Fruit fly (Drosophila melanogaster) whole organism, larva: ENCODE results near the gene Dlip2.
A peak's percentile ranks its signal among the peaks of the same experiment; 100 is the strongest.

Experiments used
- noc ChIP-seq: fragments of 200-800 bp; sonication (Bioruptor generic); optimal IDR thresholded peaks from 3 replicates; lab custom pipeline; 2019; ENCODE audit warnings: missing biosample characterization, mild to moderate bottlenecking, missing genetic modification characterization, moderate library complexity

The Dlip2 gene

DNA sequence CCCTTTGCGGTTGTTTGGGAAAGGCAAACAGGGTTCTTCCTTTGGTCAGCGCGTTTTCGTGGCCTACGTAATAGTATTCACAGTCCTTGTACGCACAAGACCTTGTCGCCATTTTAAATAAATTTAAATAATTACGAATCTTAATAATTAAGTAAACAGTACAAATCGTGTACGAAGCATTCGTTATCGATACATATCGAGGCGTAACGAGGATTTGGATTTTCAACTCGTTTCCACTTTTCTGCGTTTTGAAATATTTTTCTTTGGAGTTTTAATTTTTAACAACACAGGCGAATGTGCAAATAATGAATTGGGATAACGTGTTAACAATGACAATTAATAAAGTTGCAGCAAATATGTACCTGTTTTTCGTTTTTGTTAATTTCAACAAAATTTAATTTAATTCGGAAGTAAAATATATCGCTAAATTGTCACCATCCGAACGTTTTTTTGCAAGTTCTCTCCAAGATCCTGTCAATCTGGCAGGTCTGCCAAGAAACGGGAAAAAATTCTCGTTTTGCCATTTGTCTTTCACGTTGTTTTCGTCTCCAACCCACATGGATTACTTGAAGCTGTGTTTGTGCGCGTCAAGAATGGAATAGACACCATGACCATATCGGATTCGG, at the start of gene Dlip2, which contains the start of gene rpk:
TSS of gene Dlip2 (minus strand) at position 199 of the 626 bp plus-strand sequence.
TSS of gene rpk (plus strand) at position 525 of the 626 bp plus-strand sequence.
- no peak for TF ChIP-seq noc (tag; lab: Kevin White, UChicago)

DNA sequence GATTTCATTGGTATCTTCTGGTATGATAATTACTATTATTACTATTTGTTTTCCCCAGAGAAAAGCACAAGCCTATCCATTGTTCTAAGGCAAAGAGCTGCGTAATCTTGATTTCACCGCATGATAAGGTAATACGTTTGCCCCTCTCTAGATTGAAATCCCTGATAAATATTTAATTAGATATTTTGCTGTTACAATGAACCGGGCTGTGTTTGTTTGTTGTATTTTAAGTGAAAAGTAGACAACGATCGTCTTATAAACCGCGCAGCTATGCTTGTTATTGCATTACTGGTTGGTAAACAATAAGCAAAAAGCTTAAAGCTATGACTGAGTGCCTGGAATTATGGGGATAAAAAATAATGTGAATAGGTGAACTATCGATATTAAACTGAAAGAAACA, 49.4 kb upstream of the Dlip2 start:
- TF ChIP-seq noc (tag; lab: Kevin White, UChicago), result no peak

DNA sequence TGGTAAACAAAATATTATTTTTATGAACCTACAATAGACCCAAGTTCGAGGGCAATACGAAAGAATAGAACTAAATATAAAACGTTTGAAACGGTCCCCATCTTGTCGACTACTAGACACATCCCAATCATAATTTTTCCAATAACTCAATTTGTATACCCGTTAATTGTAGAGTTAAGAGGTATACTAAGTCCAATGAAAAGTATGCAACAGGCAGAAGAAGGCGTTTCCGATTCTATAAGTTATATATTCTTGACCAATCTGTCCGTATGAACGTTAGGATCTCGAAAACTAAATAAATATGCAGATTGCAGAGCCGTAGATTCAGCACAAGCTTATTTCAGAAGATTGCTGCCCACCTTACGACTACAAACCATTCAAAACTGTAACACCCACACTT, 45.1 kb upstream of the Dlip2 start, which contains the start of gene CG33927:
TSS of gene CG33927 (minus strand) at position 101 of the 400 bp plus-strand sequence.
- no peak for TF ChIP-seq noc (tag; lab: Kevin White, UChicago)

DNA sequence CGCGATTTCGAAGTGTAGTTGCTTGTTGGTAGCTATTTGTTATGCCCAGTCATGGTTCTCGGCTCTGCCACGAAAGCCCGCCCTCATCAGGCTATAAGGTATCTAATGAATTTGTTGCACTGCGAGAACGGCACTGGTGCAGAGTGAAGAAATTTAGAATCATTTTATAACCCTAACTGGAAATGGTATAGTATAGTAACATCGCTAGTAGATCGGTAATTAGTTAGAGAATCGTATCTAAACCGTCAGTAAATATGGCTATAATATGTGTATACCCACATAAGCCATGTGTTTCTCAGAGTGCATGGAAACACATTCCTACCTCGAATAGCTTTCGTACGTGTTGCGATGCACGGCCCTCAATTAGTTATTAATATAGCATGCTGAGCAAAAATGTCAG, 41.8 kb upstream of the Dlip2 start:
- no peak for TF ChIP-seq noc (tag; lab: Kevin White, UChicago)

DNA sequence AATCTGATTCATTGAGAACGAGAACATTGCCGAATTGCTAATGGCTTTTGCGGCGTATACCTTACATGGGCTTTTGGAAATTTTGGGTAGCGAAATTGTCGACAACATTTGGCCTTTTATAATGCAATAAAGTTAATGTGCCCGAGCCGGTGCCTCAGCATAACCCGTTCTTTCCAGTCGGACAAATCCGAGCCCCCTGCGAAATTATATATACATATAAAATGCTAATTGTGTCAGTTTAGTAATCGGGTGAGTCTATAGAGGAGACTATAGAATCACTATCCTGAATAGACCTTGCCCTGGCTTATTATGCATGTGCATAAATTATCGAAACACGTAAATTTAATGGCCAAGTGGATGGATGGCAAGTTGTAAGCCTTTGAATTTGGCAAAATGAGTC, 32.9 kb upstream of the Dlip2 start:
- TF ChIP-seq noc (tag; lab: Kevin White, UChicago), result no peak

DNA sequence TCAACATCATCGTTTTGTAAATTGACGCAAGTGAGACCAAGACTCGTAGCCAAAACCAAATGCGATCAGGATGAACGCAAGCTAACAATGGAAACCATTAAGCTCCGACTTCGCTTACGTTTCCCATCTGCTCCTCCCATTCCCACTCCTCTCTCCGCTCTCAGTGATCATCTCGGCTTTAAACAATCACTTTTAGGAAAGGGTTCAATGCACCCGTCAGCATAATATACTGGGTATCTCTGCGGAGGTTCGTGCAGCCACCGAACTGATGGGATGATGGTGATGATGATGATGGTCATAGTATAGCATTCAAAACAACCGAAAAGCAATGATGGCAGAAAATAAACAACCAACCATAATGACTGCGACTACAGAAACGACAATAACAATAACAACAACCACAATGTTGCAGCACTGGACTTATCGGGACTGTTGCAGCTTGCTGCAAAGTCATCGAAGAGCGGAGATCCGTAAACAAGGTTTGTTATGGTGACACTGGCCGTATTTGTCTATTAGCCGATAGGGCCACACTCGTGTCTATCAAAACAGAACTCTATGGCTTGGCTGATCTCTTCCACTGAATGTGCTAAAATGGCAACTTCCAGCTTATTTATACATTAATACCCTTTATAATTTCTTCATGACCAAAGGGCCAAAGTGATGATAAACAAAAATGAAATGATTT, 31.7 kb upstream of the Dlip2 start:
- no peak for TF ChIP-seq noc (tag; lab: Kevin White, UChicago)

DNA sequence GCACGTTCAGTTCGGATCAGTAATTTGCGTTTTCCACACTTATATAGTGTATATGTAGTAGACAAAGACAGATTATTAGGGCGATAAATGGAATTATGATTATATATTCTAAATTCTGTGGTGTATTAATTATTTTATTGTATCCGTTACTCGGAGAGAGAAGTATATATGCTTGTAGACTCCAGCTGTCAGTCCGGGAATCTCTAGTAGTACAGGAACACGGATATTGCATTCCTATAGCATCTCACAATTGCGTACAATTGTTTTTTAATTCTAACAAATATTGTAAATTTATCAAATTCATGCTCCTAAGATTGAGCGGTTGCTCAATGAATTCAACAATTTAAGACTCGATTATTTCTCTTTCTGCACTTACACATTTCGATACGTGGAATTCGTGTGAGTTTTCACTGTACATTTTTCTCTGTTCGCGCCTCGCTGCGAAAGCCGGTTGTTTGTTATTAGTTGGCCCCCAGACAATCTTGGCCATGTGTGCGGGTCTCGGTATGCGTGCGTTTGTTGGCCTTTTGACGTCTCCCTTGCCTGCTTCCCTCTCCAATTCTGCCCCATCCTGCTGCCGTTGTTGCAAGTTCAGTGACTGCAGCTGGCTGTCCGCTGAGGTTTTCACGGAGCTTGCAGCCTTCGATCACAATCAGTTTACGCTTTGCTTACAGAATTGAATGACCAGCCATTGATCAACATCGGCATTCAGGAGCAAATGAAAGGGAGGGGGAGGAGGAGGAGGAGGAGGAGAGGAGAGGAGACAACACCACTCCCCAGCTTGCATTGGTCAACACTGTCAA, 22.1 kb upstream of the Dlip2 start:
- no peak for TF ChIP-seq noc (tag; lab: Kevin White, UChicago)

DNA sequence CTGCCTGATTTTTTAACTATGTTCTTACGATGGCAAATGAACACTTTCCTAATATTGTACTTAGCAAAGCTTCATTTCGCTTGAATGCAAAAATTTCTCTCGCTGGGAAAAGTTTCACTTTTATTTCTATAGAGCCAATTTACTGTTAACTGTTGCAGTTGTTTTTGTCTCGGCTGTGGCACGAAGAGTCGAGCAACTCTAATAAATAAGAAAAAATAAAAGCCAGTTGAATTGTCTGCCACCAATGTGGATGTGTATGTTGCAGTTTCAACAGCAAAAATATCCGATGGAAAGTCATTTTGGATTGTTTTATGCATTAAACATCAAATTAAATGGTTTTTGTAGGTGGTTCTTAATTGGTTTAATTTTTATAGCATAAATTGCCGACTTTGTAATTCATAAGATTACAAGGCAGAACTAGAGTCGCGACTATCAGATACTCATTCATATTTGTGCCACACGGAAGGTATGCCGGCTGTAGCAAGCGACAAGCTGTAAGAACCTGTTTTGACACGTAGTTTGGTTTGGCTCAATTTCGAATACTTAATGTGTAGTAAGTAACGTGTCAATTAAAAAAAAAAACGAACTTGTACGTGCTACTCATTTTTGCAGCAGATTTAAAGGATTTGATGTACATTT, 20.7 kb upstream of the Dlip2 start:
- no peak for TF ChIP-seq noc (tag; lab: Kevin White, UChicago)

DNA sequence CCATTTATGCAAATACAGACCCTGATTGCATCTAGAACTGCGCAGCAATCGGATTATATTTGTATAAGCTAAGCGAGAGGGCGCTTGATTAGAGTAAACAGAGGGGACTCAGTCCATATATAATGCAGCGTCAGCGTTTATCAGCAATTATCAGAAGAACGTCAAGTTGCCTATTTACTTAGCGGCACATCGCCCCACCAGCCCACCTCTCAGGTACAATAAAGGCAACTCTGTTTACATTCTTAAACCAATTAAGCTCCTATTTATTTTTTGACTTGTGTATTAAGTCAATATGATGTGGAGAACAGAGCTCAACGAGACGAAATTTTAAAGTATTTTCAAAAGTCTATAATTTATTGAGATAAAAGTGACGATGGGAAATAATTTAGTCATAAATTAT, 19.5 kb upstream of the Dlip2 start:
- peak; percentile 35 for TF ChIP-seq noc (tag; lab: Kevin White, UChicago)

DNA sequence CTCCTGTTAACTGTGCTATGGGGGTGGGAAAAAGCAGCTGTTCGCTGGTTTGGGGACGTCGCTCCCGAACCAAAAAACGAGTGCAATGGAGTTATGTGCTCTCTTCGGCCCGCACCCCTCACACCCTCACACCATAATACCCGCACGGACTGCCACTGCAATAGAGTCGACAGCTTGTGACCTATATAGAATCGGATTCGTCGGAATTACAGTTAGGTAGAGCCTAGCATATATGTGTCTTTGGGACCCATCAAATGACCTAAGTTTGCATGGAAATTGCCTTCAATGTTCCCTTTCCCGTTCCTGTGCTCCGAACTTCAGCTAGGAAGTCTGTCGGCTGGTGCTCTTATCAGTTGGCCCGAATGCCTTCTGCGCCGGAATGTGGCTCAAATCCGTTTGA, 18.7 kb upstream of the Dlip2 start:
- no peak for TF ChIP-seq noc (tag; lab: Kevin White, UChicago)

DNA sequence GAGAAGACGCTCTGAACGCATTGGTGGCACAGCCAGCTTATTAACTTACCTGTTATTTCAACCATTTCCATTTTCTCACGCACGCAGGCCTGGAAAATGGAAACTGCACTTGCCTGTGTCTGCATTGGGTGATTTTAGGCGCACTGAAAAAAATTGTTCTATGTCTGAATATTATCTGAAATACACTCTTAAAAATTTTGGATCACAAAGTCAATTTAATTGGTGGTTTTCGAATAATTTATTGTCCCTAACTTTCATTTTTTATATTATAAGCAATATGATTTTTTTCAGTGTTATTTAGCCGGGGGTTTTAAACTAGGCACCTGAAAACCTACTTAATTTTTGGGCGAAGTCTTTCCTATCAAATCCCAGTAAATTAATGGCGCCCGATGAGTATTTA, 17.6 kb upstream of the Dlip2 start:
- TF ChIP-seq noc (tag; lab: Kevin White, UChicago), result peak; percentile 34

DNA sequence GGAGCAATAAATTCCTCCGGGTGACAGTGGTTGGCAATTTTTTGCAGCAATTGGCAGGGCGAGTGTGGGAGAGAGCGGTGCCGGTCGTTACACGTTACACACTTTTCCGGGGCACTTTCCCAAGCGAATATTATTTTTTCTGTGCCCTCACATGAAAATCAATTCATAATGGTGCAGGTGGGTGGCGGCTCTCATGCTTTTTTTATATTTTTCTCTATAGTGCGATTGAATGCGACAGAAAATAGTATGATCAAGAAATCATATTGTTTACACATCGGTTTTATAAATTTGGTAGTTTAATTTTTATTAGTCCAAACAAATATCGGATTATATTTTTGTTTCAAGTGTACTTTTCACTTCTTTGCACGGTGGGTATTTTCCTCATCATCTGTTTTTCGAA, 16.2 kb upstream of the Dlip2 start:
- no peak for TF ChIP-seq noc (tag; lab: Kevin White, UChicago)

DNA sequence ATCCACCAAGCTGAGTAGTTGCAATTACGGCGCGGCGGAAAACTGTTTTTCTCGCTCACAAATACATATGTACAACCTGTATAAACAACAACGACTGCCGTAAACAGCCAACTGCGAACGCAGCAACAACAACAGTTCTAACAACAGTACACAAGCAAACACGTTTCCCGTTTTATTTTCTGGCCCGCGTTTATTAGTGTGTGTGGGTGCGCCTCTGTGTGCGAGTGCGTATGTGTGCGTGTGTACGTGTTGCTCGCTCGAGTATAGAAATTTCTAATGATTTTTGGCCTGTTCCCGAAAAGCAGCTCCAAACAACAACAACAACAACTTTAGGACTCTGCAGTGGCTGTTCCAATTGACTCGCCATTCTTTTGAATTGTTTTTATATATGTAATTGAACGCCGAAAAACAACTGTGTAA, 14.5 kb upstream of the Dlip2 start:
- TF ChIP-seq noc (tag; lab: Kevin White, UChicago), result no peak

DNA sequence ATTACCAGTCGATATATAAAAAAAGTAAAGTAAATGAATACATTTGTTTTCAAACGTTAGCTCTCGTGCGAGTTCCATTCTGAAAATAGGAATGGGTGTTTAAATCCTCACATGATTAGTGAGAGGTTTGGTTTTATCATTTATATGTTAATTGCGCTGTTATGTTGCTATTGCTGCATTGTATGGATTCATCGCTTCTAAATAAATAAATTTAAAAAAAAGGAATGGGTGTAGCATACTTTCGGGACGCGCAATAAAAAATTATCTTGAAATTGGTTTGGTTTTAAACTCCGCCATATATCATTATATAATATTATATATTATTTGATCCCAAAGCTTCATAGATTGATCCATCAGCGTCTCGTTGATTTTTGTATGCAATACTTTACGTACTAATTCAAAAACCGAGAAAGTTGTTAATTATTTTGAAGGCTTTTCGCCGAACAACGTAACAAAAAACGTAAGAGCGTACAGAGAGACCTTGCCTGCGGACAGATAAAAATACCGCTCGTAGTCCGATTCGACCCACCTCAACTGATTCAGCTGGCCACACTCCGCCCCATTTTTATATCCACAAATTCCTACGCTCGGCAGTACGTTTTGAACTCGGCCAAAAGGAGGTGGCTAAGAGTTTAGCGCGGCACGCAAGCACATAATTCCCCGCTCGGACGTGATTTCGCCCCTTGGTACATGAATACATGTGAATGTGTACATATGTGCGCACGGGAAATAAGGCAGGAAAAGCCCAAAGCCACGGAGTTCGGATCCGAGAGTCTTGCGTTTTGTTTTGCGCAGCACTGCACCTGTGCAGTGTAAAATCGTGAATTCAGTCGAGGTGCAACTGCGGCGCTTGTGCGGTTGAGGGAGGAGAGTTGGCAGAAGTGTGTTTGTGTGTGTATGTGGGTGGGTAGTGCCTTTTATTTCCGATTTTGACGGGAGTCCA, 13.8 kb upstream of the Dlip2 start, which contains the start of gene smash:
TSS of gene smash (plus strand) at position 589 of the 943 bp plus-strand sequence.
- TF ChIP-seq noc (tag; lab: Kevin White, UChicago), result peak; percentile 50
